Worm (Caenorhabditis elegans) whole organism, early embryonic: ENCODE measurements around the gene T26A8.3.

Experiments used
- B0310.2 ChIP-seq: sonication (generic microtip); optimal IDR thresholded peaks from 2 replicates; lab custom pipeline; 2016; ENCODE audit warnings: mild to moderate bottlenecking, missing genetic modification characterization, missing compliant biosample characterization
- F13C5.2 ChIP-seq: sonication (generic microtip); optimal IDR thresholded peaks from 2 replicates; lab custom pipeline; 2017; ENCODE audit warnings: mild to moderate bottlenecking, missing genetic modification characterization, inconsistent platforms, missing compliant biosample characterization
- aly-1 ChIP-seq: sonication (generic microtip); optimal IDR thresholded peaks from 2 replicates; lab custom pipeline; 2016; ENCODE audit warnings: missing genetic modification characterization, missing compliant biosample characterization
- ama-1 ChIP-seq: fragments of 150-350 bp; optimal IDR thresholded peaks from 2 replicates; lab custom pipeline; 2014
- ceh-13 ChIP-seq: fragments of 200-800 bp; sonication (Bioruptor generic); optimal IDR thresholded peaks from 2 replicates; lab custom pipeline; 2018; ENCODE audit warnings: mild to moderate bottlenecking, missing genetic modification characterization, missing compliant biosample characterization
- ceh-36 ChIP-seq: sonication (generic microtip); optimal IDR thresholded peaks from 2 replicates; lab custom pipeline; 2016; ENCODE audit warnings: missing genetic modification characterization, inconsistent platforms, missing compliant biosample characterization
- ets-7 ChIP-seq: sonication (generic microtip); optimal IDR thresholded peaks from 2 replicates; lab custom pipeline; 2016; ENCODE audit warnings: missing genotype, missing genetic modification characterization, missing compliant biosample characterization
- flt-1 ChIP-seq: fragments of 200-800 bp; sonication (Bioruptor generic); IDR thresholded peaks from 2 replicates; pipeline ENCODE4 v1.3.6; 2022; ENCODE audit warnings: missing genetic modification characterization, missing compliant biosample characterization
- hmbx-1 ChIP-seq: sonication (generic microtip); optimal IDR thresholded peaks from 2 replicates; lab custom pipeline; 2016; ENCODE audit warnings: mild to moderate bottlenecking, missing genetic modification characterization, missing compliant biosample characterization
- hmg-4 ChIP-seq: fragments of 200-800 bp; sonication (Bioruptor generic); optimal IDR thresholded peaks from 2 replicates; lab custom pipeline; 2018; ENCODE audit warnings: mild to moderate bottlenecking, missing genetic modification characterization, missing compliant biosample characterization
- hnd-1 ChIP-seq: sonication (generic microtip); optimal IDR thresholded peaks from 2 replicates; lab custom pipeline; 2016; ENCODE audit warnings: missing genetic modification characterization, missing compliant biosample characterization
- pes-1 ChIP-seq: fragments of 200-800 bp; sonication (Bioruptor generic); IDR thresholded peaks from 2 replicates; pipeline ENCODE4 v1.3.6; 2022; ENCODE audit warnings: missing genetic modification reagents, missing genetic modification characterization, missing compliant biosample characterization
- scrt-1 ChIP-seq: fragments of 200-800 bp; sonication (Bioruptor generic); IDR thresholded peaks from 2 replicates; pipeline ENCODE4 v1.3.6; 2022; ENCODE audit warnings: missing genetic modification characterization, missing compliant biosample characterization
- sea-1 ChIP-seq: fragments of 200-800 bp; sonication (Bioruptor generic); conservative IDR thresholded peaks from 2 replicates; pipeline ENCODE4 v1.3.6; 2022; ENCODE audit warnings: missing genetic modification characterization, missing compliant biosample characterization
- tbx-11 ChIP-seq: fragments of 200-800 bp; sonication (Bioruptor generic); IDR thresholded peaks from 2 replicates; pipeline ENCODE4 v1.3.6; 2022; ENCODE audit warnings: missing genetic modification characterization, missing compliant biosample characterization
- tbx-37 ChIP-seq: fragments of 200-800 bp; sonication (Bioruptor generic); conservative IDR thresholded peaks from 2 replicates; pipeline ENCODE4 v1.3.6; 2022; ENCODE audit warnings: missing genetic modification reagents, missing genetic modification characterization, missing compliant biosample characterization
- tra-4 ChIP-seq: sonication (generic microtip); optimal IDR thresholded peaks from 2 replicates; lab custom pipeline; 2017; ENCODE audit warnings: missing genetic modification characterization, missing compliant biosample characterization

The T26A8.3 gene

DNA sequence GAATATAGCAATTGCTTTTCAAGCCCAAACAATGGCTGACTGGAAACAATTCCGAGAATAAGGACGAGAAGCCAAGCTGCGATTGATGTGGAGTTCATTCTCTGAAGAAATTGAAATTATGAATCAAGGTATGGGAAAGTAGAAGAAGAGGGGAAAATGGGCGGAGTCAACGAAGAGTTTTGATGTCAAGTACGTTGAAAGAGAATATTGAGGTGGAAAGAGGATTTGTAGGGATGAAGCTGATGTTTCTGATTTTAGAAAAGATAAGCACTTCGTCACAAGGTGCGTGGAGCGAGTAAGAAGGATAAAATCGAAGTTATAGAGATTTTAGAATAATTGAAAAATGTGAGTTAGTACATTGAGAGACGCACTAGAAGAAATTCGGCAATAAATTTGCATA, 43.7 kb downstream of the T26A8.3 start, which contains the start of gene D2096.9:
D2096.9 (minus strand) TSS at position 101 of the 400 bp plus-strand sequence.
- TF ChIP-seq flt-1 (GFP tag; lab: Robert Waterston, UW) (no peak), tra-4 (tag; lab: Kevin White, UChicago) (no peak), ama-1 (lab: Kevin White, UChicago) (no peak), aly-1 (tag; lab: Kevin White, UChicago) (no peak), B0310.2 (no peak), tbx-11 (GFP tag; lab: Robert Waterston, UW) (no peak), scrt-1 (GFP tag; lab: Robert Waterston, UW) (no peak), hnd-1 (tag; lab: Kevin White, UChicago) (no peak), ets-7 (no peak), ceh-36 (tag; lab: Kevin White, UChicago) (no peak), tbx-37 (GFP tag; lab: Robert Waterston, UW) (no peak), F13C5.2 (tag; lab: Kevin White, UChicago) (no peak), hmbx-1 (no peak), sea-1 (no peak), ceh-13 (no peak), pes-1 (GFP tag; lab: Robert Waterston, UW) (no peak), hmg-4 (GFP tag; lab: Kevin White, UChicago) (no peak)

ce11 chrIV:8380266-8380850, 46.1 kb downstream of the T26A8.3 start:
- TF ChIP-seq ama-1 (lab: Kevin White, UChicago) (no peak), tbx-11 (GFP tag; lab: Robert Waterston, UW) (no peak), flt-1 (GFP tag; lab: Robert Waterston, UW) (no peak), B0310.2 (no peak), hnd-1 (tag; lab: Kevin White, UChicago) (no peak), ceh-13 (no peak), ets-7 (no peak), F13C5.2 (tag; lab: Kevin White, UChicago) (no peak), ceh-36 (tag; lab: Kevin White, UChicago) (no peak), hmg-4 (GFP tag; lab: Kevin White, UChicago) (no peak), tbx-37 (GFP tag; lab: Robert Waterston, UW) (no peak), sea-1 (no peak), scrt-1 (GFP tag; lab: Robert Waterston, UW) (no peak), pes-1 (GFP tag; lab: Robert Waterston, UW) (no peak), hmbx-1 (no peak), aly-1 (tag; lab: Kevin White, UChicago) (no peak), tra-4 (tag; lab: Kevin White, UChicago) (no peak)

DNA sequence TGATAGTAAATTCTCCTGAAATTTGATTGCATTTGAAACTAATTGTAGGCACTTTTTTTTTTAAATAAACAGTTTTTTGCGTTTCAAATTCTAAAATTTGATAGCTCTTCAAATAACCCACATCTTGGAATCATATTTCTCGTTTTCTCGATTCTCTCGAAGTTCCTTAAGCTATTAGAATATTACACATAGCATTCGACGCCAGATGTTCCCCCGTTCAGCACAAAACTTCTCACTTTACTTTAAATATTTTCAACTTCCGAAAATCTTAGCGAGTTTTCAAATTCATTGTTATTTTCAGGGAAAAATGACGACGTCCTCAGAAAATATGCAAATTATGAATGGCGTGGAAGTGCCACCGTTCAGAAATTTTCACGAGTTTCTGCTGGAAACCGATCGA, 46.8 kb downstream of the T26A8.3 start, which contains the start of gene praf-3:
praf-3 (plus strand) TSS at position 301 of the 400 bp plus-strand sequence.
- no peak for TF ChIP-seq B0310.2
- no peak for TF ChIP-seq flt-1 (GFP tag; lab: Robert Waterston, UW)
- TF ChIP-seq sea-1: no peak
- TF ChIP-seq hmg-4 (GFP tag; lab: Kevin White, UChicago): no peak
- TF ChIP-seq tbx-37 (GFP tag; lab: Robert Waterston, UW): no peak
- TF ChIP-seq F13C5.2 (tag; lab: Kevin White, UChicago): no peak
- no peak for TF ChIP-seq hnd-1 (tag; lab: Kevin White, UChicago)
- no peak for TF ChIP-seq scrt-1 (GFP tag; lab: Robert Waterston, UW)
- no peak for TF ChIP-seq tra-4 (tag; lab: Kevin White, UChicago)
- no peak for TF ChIP-seq aly-1 (tag; lab: Kevin White, UChicago)
- no peak for TF ChIP-seq ama-1 (lab: Kevin White, UChicago)
- no peak for TF ChIP-seq hmbx-1
- TF ChIP-seq tbx-11 (GFP tag; lab: Robert Waterston, UW): no peak
- TF ChIP-seq ceh-13: no peak

DNA sequence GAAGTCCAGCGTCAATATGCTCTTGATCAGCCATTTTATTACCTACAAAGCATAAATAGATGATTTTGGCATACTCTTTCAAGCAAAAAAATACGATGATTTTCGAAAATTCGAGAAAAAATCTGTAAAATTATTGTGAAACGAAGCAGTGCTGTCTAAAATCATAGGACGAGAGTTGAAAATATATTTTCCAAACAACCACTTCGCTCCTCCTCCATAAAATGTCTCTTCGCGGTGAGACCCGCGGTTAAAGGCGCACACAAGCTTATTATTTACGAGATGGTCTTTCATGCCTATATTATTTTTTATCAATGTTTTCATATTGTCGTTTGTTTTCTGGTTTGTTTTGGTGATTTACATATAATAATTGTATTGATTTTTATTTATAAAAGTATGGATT, 47.2 kb downstream of the T26A8.3 start, which contains the start of gene nap-1:
nap-1 (minus strand) TSS at position 42 of the 400 bp plus-strand sequence.
- TF ChIP-seq tbx-37 (GFP tag; lab: Robert Waterston, UW) (no peak), flt-1 (GFP tag; lab: Robert Waterston, UW) (no peak), ceh-13 (no peak), hmbx-1 (no peak), hnd-1 (tag; lab: Kevin White, UChicago) (no peak), ama-1 (lab: Kevin White, UChicago) (no peak), ets-7 (no peak)

DNA sequence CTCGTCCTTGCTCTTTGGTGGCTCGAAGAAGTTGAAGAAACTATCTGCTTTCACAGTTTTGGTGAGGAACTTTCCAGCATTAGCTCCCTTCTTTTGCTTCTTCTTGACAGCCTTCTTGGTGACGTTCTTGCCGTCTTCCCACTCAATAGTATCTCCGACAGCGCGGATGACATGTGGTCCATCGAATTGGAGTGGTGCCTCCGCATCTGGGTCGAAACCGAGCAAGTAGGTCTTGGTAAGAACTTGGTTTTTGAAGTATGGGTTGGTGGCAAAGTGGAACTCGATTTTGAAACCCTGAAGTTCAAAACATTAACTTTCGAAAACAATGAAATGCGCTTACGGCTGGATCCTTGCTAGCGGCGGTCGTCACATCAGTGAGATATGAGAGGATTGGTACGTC, 48.2 kb downstream of the T26A8.3 start:
- TF ChIP-seq flt-1 (GFP tag; lab: Robert Waterston, UW) (no peak), tbx-37 (GFP tag; lab: Robert Waterston, UW) (no peak), hmg-4 (GFP tag; lab: Kevin White, UChicago) (no peak), sea-1 (no peak), ceh-36 (tag; lab: Kevin White, UChicago) (no peak), tbx-11 (GFP tag; lab: Robert Waterston, UW) (no peak), ama-1 (lab: Kevin White, UChicago) (no peak), hmbx-1 (no peak), aly-1 (tag; lab: Kevin White, UChicago) (no peak), pes-1 (GFP tag; lab: Robert Waterston, UW) (no peak), F13C5.2 (tag; lab: Kevin White, UChicago) (no peak), tra-4 (tag; lab: Kevin White, UChicago) (no peak), hnd-1 (tag; lab: Kevin White, UChicago) (no peak)

ce11 chrIV:8377501-8377900, 48.9 kb downstream of the T26A8.3 start, which contains the start of gene D2096.7:
D2096.7 (minus strand) TSS chrIV:8377630.
- no peak for TF ChIP-seq tra-4 (tag; lab: Kevin White, UChicago)
- no peak for TF ChIP-seq hmbx-1

DNA sequence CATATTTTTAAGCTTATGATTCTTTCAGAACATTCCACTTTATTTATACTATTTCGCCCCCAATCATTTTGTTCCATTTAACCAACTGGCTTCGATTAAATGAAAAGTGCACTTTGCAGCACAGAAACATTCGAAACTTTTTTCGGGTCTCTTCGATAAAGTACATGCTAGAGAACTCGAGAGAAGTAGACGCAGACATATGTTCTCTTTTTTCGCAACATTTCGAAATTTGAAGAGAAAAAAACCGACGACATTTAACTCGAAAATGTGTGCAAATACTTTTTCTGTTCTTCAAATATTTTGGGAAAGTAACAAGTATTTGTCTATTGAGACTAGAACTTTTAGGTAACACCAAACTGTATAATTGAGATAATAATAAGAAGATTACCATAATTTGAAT, 49.5 kb downstream of the T26A8.3 start:
- no peak for TF ChIP-seq pes-1 (GFP tag; lab: Robert Waterston, UW)
- no peak for TF ChIP-seq hnd-1 (tag; lab: Kevin White, UChicago)
- TF ChIP-seq ceh-13: no peak
- TF ChIP-seq ets-7: no peak
